Worm (Caenorhabditis elegans): ENCODE data around the gene acbp-4.

ce11 chrIII:7291216-7291615 lies 17.7 kb downstream of the acbp-4 start:
- TF ChIP-seq unc-62 (GFP tag; optimal IDR thresholded peaks at IDR 0.05) = no peak
- TF ChIP-seq nhr-6 (tag; optimal IDR thresholded peaks at IDR 0.05) = no peak
- no peak for TF ChIP-seq mab-5 (tag; optimal IDR thresholded peaks at IDR 0.05)
- TF ChIP-seq alr-1 (tag; optimal IDR thresholded peaks at IDR 0.05) = no peak
- peak; percentile 34 for TF ChIP-seq crh-2 (tag; optimal IDR thresholded peaks at IDR 0.05)
- TF ChIP-seq ztf-4 (tag; optimal IDR thresholded peaks at IDR 0.05) = no peak
- TF ChIP-seq fos-1 (tag; optimal IDR thresholded peaks at IDR 0.05) = no peak
- no peak for TF ChIP-seq ceh-82 (tag; optimal IDR thresholded peaks at IDR 0.05)
- no peak for TF ChIP-seq lin-13 (GFP tag; optimal IDR thresholded peaks at IDR 0.05)
- TF ChIP-seq nhr-237 (tag; optimal IDR thresholded peaks at IDR 0.05) = no peak
- no peak for TF ChIP-seq nhr-11 (tag; optimal IDR thresholded peaks at IDR 0.05)

All from whole organism, L2 larva.